Fruit fly (Drosophila melanogaster) whole organism, embryonic: ENCODE measurements around the gene Pex16.

Experiments
- Ada2b ChIP-seq: fragments of 200-800 bp; sonication (Bioruptor generic); IDR thresholded peaks from 2 replicates; pipeline ENCODE4 v1.3.6; 2022; ENCODE audit warnings: missing biosample characterization, missing genetic modification characterization
- Aef1 ChIP-seq: fragments of 200-800 bp; sonication (Bioruptor generic); IDR thresholded peaks from 3 replicates; pipeline ENCODE4 v1.3.6; 2022; ENCODE audit warnings: missing biosample characterization, missing genetic modification characterization
- Bteb2 ChIP-seq: fragments of 200-800 bp; sonication (Bioruptor generic); optimal IDR thresholded peaks from 2 replicates; lab custom pipeline; 2016; ENCODE audit warnings: missing biosample characterization, missing genetic modification characterization
- CG11456 ChIP-seq: fragments of 200-800 bp; sonication (Bioruptor generic); IDR thresholded peaks from 3 replicates; pipeline ENCODE4 v1.3.6; 2022; ENCODE audit warnings: missing biosample characterization, missing genetic modification characterization
- CG1233 ChIP-seq: fragments of 200-800 bp; sonication (Bioruptor generic); optimal IDR thresholded peaks from 4 replicates; lab custom pipeline; 2018; ENCODE audit warnings: missing biosample characterization, mild to moderate bottlenecking, missing genetic modification characterization
- CG13296 ChIP-seq: fragments of 200-800 bp; sonication (Bioruptor generic); optimal IDR thresholded peaks from 3 replicates; lab custom pipeline; 2018; ENCODE audit warnings: missing biosample characterization, mild to moderate bottlenecking, missing genetic modification characterization
- CG1603 ChIP-seq: fragments of 200-800 bp; sonication (Bioruptor generic); optimal IDR thresholded peaks from 2 replicates; lab custom pipeline; 2019; ENCODE audit warnings: missing biosample characterization, mild to moderate bottlenecking, missing genetic modification characterization, moderate library complexity
- CG16815 ChIP-seq: fragments of 200-800 bp; sonication (Bioruptor generic); optimal IDR thresholded peaks from 3 replicates; lab custom pipeline; 2017; ENCODE audit warnings: missing biosample characterization, mild to moderate bottlenecking, missing genetic modification characterization
- CG17359 ChIP-seq: fragments of 200-800 bp; sonication (Bioruptor generic); optimal IDR thresholded peaks from 3 replicates; lab custom pipeline; 2018; ENCODE audit warnings: missing biosample characterization, mild to moderate bottlenecking, missing genetic modification characterization, moderate library complexity
- CG17829 ChIP-seq: fragments of 200-800 bp; optimal IDR thresholded peaks from 2 replicates; lab custom pipeline; 2019; ENCODE audit warnings: missing biosample characterization, mild to moderate bottlenecking, missing genetic modification characterization, moderate library complexity
- CG17912 ChIP-seq: fragments of 200-800 bp; sonication (Bioruptor generic); optimal IDR thresholded peaks from 2 replicates; lab custom pipeline; 2018; ENCODE audit warnings: missing biosample characterization, mild to moderate bottlenecking, missing genetic modification characterization
- CG18262 ChIP-seq: fragments of 200-800 bp; optimal IDR thresholded peaks from 3 replicates; lab custom pipeline; 2019; ENCODE audit warnings: missing biosample characterization, mild to moderate bottlenecking, missing genetic modification characterization, moderate library complexity
- CG1832 ChIP-seq: fragments of 200-800 bp; sonication (Bioruptor generic); optimal IDR thresholded peaks from 2 replicates; lab custom pipeline; 2017; ENCODE audit warnings: missing biosample characterization, mild to moderate bottlenecking, missing genetic modification characterization, inconsistent platforms
- CG2120 ChIP-seq: fragments of 200-800 bp; sonication (Bioruptor generic); optimal IDR thresholded peaks from 3 replicates; lab custom pipeline; 2016; ENCODE audit warnings: missing biosample characterization, missing genetic modification characterization
- CG2678 ChIP-seq: fragments of 200-800 bp; sonication (Bioruptor generic); optimal IDR thresholded peaks from 3 replicates; lab custom pipeline; 2019; ENCODE audit warnings: missing biosample characterization, mild to moderate bottlenecking, missing genetic modification characterization, moderate library complexity
- CG32767 ChIP-seq: fragments of 200-800 bp; sonication (Bioruptor generic); IDR thresholded peaks from 2 replicates; pipeline ENCODE4 v1.3.6; 2022; ENCODE audit warnings: missing biosample characterization, missing genetic modification characterization
- CG34224 ChIP-seq: fragments of 200-800 bp; sonication (Bioruptor generic); IDR thresholded peaks from 3 replicates; pipeline ENCODE4 v1.3.6; 2022; ENCODE audit warnings: missing biosample characterization, missing genetic modification characterization; ENCODE audit not compliant: partially characterized antibody
- CG5245 ChIP-seq: fragments of 200-800 bp; sonication (Bioruptor generic); optimal IDR thresholded peaks from 3 replicates; lab custom pipeline; 2016; ENCODE audit warnings: missing biosample characterization, missing genetic modification characterization
- CG6854 ChIP-seq: fragments of 200-800 bp; sonication (Bioruptor generic); optimal IDR thresholded peaks from 3 replicates; lab custom pipeline; 2017; ENCODE audit warnings: missing biosample characterization, mild to moderate bottlenecking, missing genetic modification characterization
- CG7556 ChIP-seq: fragments of 200-800 bp; sonication (Bioruptor generic); optimal IDR thresholded peaks from 2 replicates; lab custom pipeline; 2017; ENCODE audit warnings: missing biosample characterization, mild to moderate bottlenecking, missing genetic modification characterization
- Dfd ChIP-seq, 2 experiments: fragments of >200 bp; optimal IDR thresholded peaks; 2 replicates each; lab custom pipeline; 2017; ENCODE audit warnings: missing biosample characterization in 2 of 2, missing genetic modification characterization in 2 of 2
- GATAe ChIP-seq: fragments of 200-800 bp; sonication (Bioruptor generic); conservative IDR thresholded peaks from 2 replicates; pipeline ENCODE4 v1.3.6; 2022; ENCODE audit warnings: missing biosample characterization, missing genetic modification characterization
- Gug ChIP-seq: fragments of 200-800 bp; sonication (Bioruptor generic); IDR thresholded peaks from 4 replicates; pipeline ENCODE4 v1.3.6; 2022; ENCODE audit warnings: missing biosample characterization, missing genetic modification characterization
- Hey ChIP-seq: fragments of 200-800 bp; sonication (Bioruptor generic); optimal IDR thresholded peaks from 3 replicates; lab custom pipeline; 2018; ENCODE audit warnings: missing biosample characterization, mild to moderate bottlenecking, missing genetic modification characterization
- HmgZ ChIP-seq: fragments of 200-800 bp; sonication (Bioruptor generic); optimal IDR thresholded peaks from 2 replicates; lab custom pipeline; 2018; ENCODE audit warnings: missing biosample characterization, mild to moderate bottlenecking, missing genetic modification characterization
- NC2β ChIP-seq: fragments of 200-800 bp; sonication (Bioruptor generic); optimal IDR thresholded peaks from 2 replicates; lab custom pipeline; 2016; ENCODE audit warnings: missing biosample characterization, missing genetic modification characterization
- Neu2 ChIP-seq: fragments of 200-800 bp; sonication (Bioruptor generic); optimal IDR thresholded peaks from 3 replicates; lab custom pipeline; 2016; ENCODE audit warnings: missing biosample characterization, missing genetic modification characterization, borderline replicate concordance
- Nf-YA ChIP-seq: fragments of 200-800 bp; sonication (Bioruptor generic); IDR thresholded peaks from 2 replicates; pipeline ENCODE4 v1.3.6; 2022; ENCODE audit warnings: missing biosample characterization, missing genetic modification characterization
- Side ChIP-seq: fragments of 200-800 bp; sonication (Bioruptor generic); optimal IDR thresholded peaks from 2 replicates; lab custom pipeline; 2016; ENCODE audit warnings: missing biosample characterization, missing genetic modification characterization
- Usf ChIP-seq: fragments of 200-800 bp; sonication (Bioruptor generic); optimal IDR thresholded peaks from 2 replicates; lab custom pipeline; 2017; ENCODE audit warnings: missing genotype, missing biosample characterization, missing genetic modification characterization
- YL-1 ChIP-seq: fragments of 200-800 bp; sonication (Bioruptor generic); optimal IDR thresholded peaks from 3 replicates; lab custom pipeline; 2017; ENCODE audit warnings: missing biosample characterization, mild to moderate bottlenecking, missing genetic modification characterization
- chm ChIP-seq: fragments of 200-800 bp; sonication (Bioruptor generic); IDR thresholded peaks from 2 replicates; pipeline ENCODE4 v1.3.6; 2022; ENCODE audit warnings: missing biosample characterization, missing genetic modification characterization
- chn ChIP-seq: fragments of 200-800 bp; sonication (Bioruptor generic); optimal IDR thresholded peaks from 2 replicates; lab custom pipeline; 2016; ENCODE audit warnings: missing biosample characterization, missing genetic modification characterization
- dan ChIP-seq: fragments of 200-800 bp; sonication (Bioruptor generic); IDR thresholded peaks from 2 replicates; pipeline ENCODE4 v1.3.6; 2022; ENCODE audit warnings: missing biosample characterization, missing genetic modification characterization
- emc ChIP-seq: fragments of 200-800 bp; sonication (Bioruptor generic); optimal IDR thresholded peaks from 2 replicates; lab custom pipeline; 2016; ENCODE audit warnings: missing biosample characterization, missing genetic modification characterization
- fd3F ChIP-seq: fragments of 200-800 bp; sonication (Bioruptor generic); optimal IDR thresholded peaks from 2 replicates; lab custom pipeline; 2018; ENCODE audit warnings: missing biosample characterization, mild to moderate bottlenecking, missing genetic modification characterization, moderate library complexity
- gcm2 ChIP-seq: fragments of 200-800 bp; sonication (Bioruptor generic); optimal IDR thresholded peaks from 2 replicates; lab custom pipeline; 2016; ENCODE audit warnings: missing biosample characterization, missing genetic modification characterization
- grau ChIP-seq: fragments of 200-800 bp; optimal IDR thresholded peaks from 3 replicates; lab custom pipeline; 2019; ENCODE audit warnings: missing biosample characterization, mild to moderate bottlenecking, missing genetic modification characterization, moderate library complexity
- jumu ChIP-seq: fragments of 200-800 bp; sonication (Bioruptor generic); optimal IDR thresholded peaks from 3 replicates; lab custom pipeline; 2016; ENCODE audit warnings: missing biosample characterization, missing genetic modification characterization
- lov ChIP-seq, 2 experiments: fragments of 200-800 bp in 1 of 2; fragments of >200 bp in 1 of 2; sonication (Bioruptor generic) in 1 of 2; IDR thresholded peaks in 1 of 2; optimal IDR thresholded peaks in 1 of 2; 2 replicates in 1 of 2; 3 replicates in 1 of 2; pipeline versions ENCODE4 v1.3.6 to Lab custom; 2017 to 2022; ENCODE audit warnings: missing biosample characterization in 1 of 2, missing genetic modification characterization in 1 of 2
- mirr ChIP-seq: fragments of 200-800 bp; sonication (Bioruptor generic); optimal IDR thresholded peaks from 3 replicates; lab custom pipeline; 2018; ENCODE audit warnings: missing biosample characterization, mild to moderate bottlenecking, missing genetic modification characterization
- pum ChIP-seq: fragments of 200-800 bp; sonication (Bioruptor generic); optimal IDR thresholded peaks from 2 replicates; lab custom pipeline; 2016; ENCODE audit warnings: missing biosample characterization, missing genetic modification characterization
- slou ChIP-seq: fragments of 200-800 bp; sonication (Bioruptor generic); optimal IDR thresholded peaks from 3 replicates; lab custom pipeline; 2016; ENCODE audit warnings: missing biosample characterization, missing genetic modification characterization
- sna ChIP-seq: fragments of 200-800 bp; sonication (Bioruptor generic); IDR thresholded peaks from 2 replicates; pipeline ENCODE4 v1.3.6; 2022; ENCODE audit warnings: missing biosample characterization, missing genetic modification characterization; ENCODE audit not compliant: partially characterized antibody
- sqz ChIP-seq: fragments of 200-800 bp; sonication (Bioruptor generic); optimal IDR thresholded peaks from 3 replicates; lab custom pipeline; 2018; ENCODE audit warnings: missing biosample characterization, mild to moderate bottlenecking, missing genetic modification characterization
- unc-4 ChIP-seq: fragments of 200-800 bp; sonication (Bioruptor generic); IDR thresholded peaks from 2 replicates; pipeline ENCODE4 v1.3.6; 2022; ENCODE audit warnings: missing biosample characterization, missing genetic modification characterization; ENCODE audit not compliant: partially characterized antibody
- vfl ChIP-seq: fragments of 200-800 bp; sonication (Bioruptor generic); optimal IDR thresholded peaks from 2 replicates; lab custom pipeline; 2016; ENCODE audit warnings: missing biosample characterization, missing genetic modification characterization
- vnd ChIP-seq: fragments of 200-800 bp; sonication (Bioruptor generic); IDR thresholded peaks from 3 replicates; pipeline ENCODE4 v1.3.6; 2022; ENCODE audit warnings: missing biosample characterization, missing genetic modification characterization; ENCODE audit not compliant: partially characterized antibody
- wdn ChIP-seq: fragments of 200-800 bp; sonication (Bioruptor generic); IDR thresholded peaks from 2 replicates; pipeline ENCODE4 v1.3.6; 2022; ENCODE audit warnings: missing biosample characterization, missing genetic modification characterization

Pex16 gene

dm6 chr3L:20798325-20798846 is 20.3 kb upstream of the Pex16 start, which contains the start of the genes CG3698 and tzn (continued):
- TF ChIP-seq mirr, result peak; percentile 93
- peak; percentile 87 for TF ChIP-seq CG16815
- no peak for TF ChIP-seq CG1832 (GFP tag; lab: Kevin White, UChicago)
- TF ChIP-seq Ada2b (GFP tag; lab: Robert Waterston, UW), result peak; percentile 82
- TF ChIP-seq CG7556 (GFP tag; lab: Kevin White, UChicago), result peak; percentile 82
- TF ChIP-seq CG5245 (GFP tag; lab: Kevin White, UChicago), result peak; percentile 88
- TF ChIP-seq HmgZ (tag; lab: Kevin White, UChicago), result peak; percentile 94
- TF ChIP-seq sqz (GFP tag; lab: Kevin White, UChicago), result no peak
- no peak for TF ChIP-seq CG2678
- TF ChIP-seq CG34224 (GFP tag; lab: Robert Waterston, UW), result no peak
- TF ChIP-seq gcm2 (GFP tag; lab: Kevin White, UChicago), result peak; percentile 58
- no peak for TF ChIP-seq vnd (GFP tag; lab: Robert Waterston, UW)
- no peak for TF ChIP-seq Dfd (GFP tag; optimal IDR thresholded peaks at IDR 0.05; lab: Kevin White, UChicago)
- TF ChIP-seq Side, result peak; percentile 86
- TF ChIP-seq CG17359 (tag; lab: Kevin White, UChicago), result peak; percentile 93
- peak; percentile 52 for TF ChIP-seq jumu
- TF ChIP-seq CG17912 (GFP tag; lab: Kevin White, UChicago), result peak; percentile 98
- TF ChIP-seq dan (GFP tag; lab: Robert Waterston, UW), result no peak
- TF ChIP-seq chm, result peak; percentile 97
- TF ChIP-seq emc (GFP tag; lab: Kevin White, UChicago), result peak; percentile 82
- peak; percentile 87 for TF ChIP-seq wdn (GFP tag; lab: Robert Waterston, UW)
- peak; percentile 84 for TF ChIP-seq CG18262
- TF ChIP-seq Neu2 (GFP tag; lab: Kevin White, UChicago), result no peak
- peak; percentile 75 for TF ChIP-seq CG32767
- peak; percentile 98 for TF ChIP-seq CG11456 (GFP tag; lab: Robert Waterston, UW)
- TF ChIP-seq slou (GFP tag; lab: Kevin White, UChicago), result peak; percentile 89
- peak; percentile 89 for TF ChIP-seq Nf-YA (GFP tag; lab: Robert Waterston, UW)
- peak; percentile 97 for TF ChIP-seq CG1233 (GFP tag; lab: Kevin White, UChicago)
- peak; percentile 94 for TF ChIP-seq CG13296 (GFP tag; lab: Kevin White, UChicago)
- 0 out of 2 replicates have a peak, but pooled peaks have one; percentile 24 for TF ChIP-seq unc-4 (GFP tag; lab: Robert Waterston, UW)
- peak; percentile 94 for TF ChIP-seq CG1603 (tag; lab: Kevin White, UChicago)
- peak; percentile 89 for TF ChIP-seq fd3F (GFP tag; lab: Kevin White, UChicago)
- TF ChIP-seq sna (GFP tag; lab: Robert Waterston, UW), result no peak
- TF ChIP-seq lov (optimal IDR thresholded peaks at IDR 0.05; lab: Kevin White, UChicago), result no peak
- peak; percentile 97 for TF ChIP-seq lov (GFP tag; IDR thresholded peaks at IDR 0.05; lab: Robert Waterston, UW)
- peak; percentile 89 for TF ChIP-seq CG17829 (tag; lab: Kevin White, UChicago)
- peak; percentile 82 for TF ChIP-seq Bteb2 (GFP tag; lab: Kevin White, UChicago)
- peak; percentile 84 for TF ChIP-seq NC2β (GFP tag; lab: Kevin White, UChicago)
- peak; percentile 87 for TF ChIP-seq GATAe
- peak; percentile 84 for TF ChIP-seq grau (tag; lab: Kevin White, UChicago)
- peak; percentile 97 for TF ChIP-seq YL-1
- peak; percentile 88 for TF ChIP-seq CG6854
- TF ChIP-seq Aef1, result peak; percentile 89
- peak; percentile 67 for TF ChIP-seq vfl (GFP tag; lab: Kevin White, UChicago)
- peak; percentile 93 for TF ChIP-seq Usf (GFP tag; lab: Kevin White, UChicago)
- TF ChIP-seq CG2120, result peak; percentile 63
- TF ChIP-seq pum (GFP tag; lab: Kevin White, UChicago), result peak; percentile 66
- peak; percentile 84 for TF ChIP-seq Hey (tag; lab: Kevin White, UChicago)
- peak; percentile 69; the same call in 3 of the 4 replicates for TF ChIP-seq Gug (GFP tag; lab: Robert Waterston, UW)
- TF ChIP-seq chn, result peak; percentile 87
